Fruit fly (Drosophila melanogaster): ENCODE data around the gene CG11313.

Gene CG11313

dm6 chr3R:30761140-30761539, 30.2 kb upstream of the CG11313 start (continued):
- TF ChIP-seq CG15696 (tag; optimal IDR thresholded peaks at IDR 0.05) (peak; percentile 60), CG7786 (GFP tag; optimal IDR thresholded peaks at IDR 0.05) (peak; percentile 25), odd (GFP tag; optimal IDR thresholded peaks at IDR 0.05) (peak; percentile 38), Hsf (GFP tag; optimal IDR thresholded peaks at IDR 0.05) (peak; percentile 34), CG11093 (GFP tag; IDR thresholded peaks at IDR 0.05) (no peak), CG12744 (GFP tag; optimal IDR thresholded peaks at IDR 0.05) (no peak), GATAe (GFP tag; conservative IDR thresholded peaks at IDR 0.05) (no peak), Nf-YB (GFP tag; optimal IDR thresholded peaks at IDR 0.05) (peak; percentile 37), grn (GFP tag; optimal IDR thresholded peaks at IDR 0.05) (no peak), row (GFP tag; IDR thresholded peaks at IDR 0.05) (peak; percentile 77), CG17328 (GFP tag; IDR thresholded peaks at IDR 0.05) (peak; percentile 67), Atf-2 (GFP tag; optimal IDR thresholded peaks at IDR 0.05) (no peak), Atf3 (GFP tag; optimal IDR thresholded peaks at IDR 0.05) (no peak), CG16815 (GFP tag; optimal IDR thresholded peaks at IDR 0.05) (peak; percentile 53), amos (GFP tag; IDR thresholded peaks at IDR 0.05; ENCODE audit: partially characterized antibody) (no peak), CG4424 (GFP tag; optimal IDR thresholded peaks at IDR 0.05) (peak; percentile 70), Oaz (GFP tag; IDR thresholded peaks at IDR 0.05) (no peak), vvl (GFP tag; IDR thresholded peaks at IDR 0.05) (peak; percentile 17; the same call in 1 of the 2 replicates), CG10267 (tag; optimal IDR thresholded peaks at IDR 0.05) (peak; percentile 68), Opbp (GFP tag; IDR thresholded peaks at IDR 0.05; ENCODE audit: partially characterized antibody) (no peak), sqz (GFP tag; optimal IDR thresholded peaks at IDR 0.05) (peak; percentile 49), p53 (GFP tag; optimal IDR thresholded peaks at IDR 0.05) (no peak), Chrac-16 (GFP tag; optimal IDR thresholded peaks at IDR 0.05) (peak; percentile 21), CG18599 (GFP tag; optimal IDR thresholded peaks at IDR 0.05) (peak; percentile 69), CG9437 (GFP tag; optimal IDR thresholded peaks at IDR 0.05) (no peak), Bteb2 (GFP tag; optimal IDR thresholded peaks at IDR 0.05) (no peak), Dip3 (GFP tag; optimal IDR thresholded peaks at IDR 0.05) (no peak), phol (tag; optimal IDR thresholded peaks at IDR 0.05) (peak; percentile 72), CG4854 (GFP tag; optimal IDR thresholded peaks at IDR 0.05) (no peak), CG12104 (GFP tag; optimal IDR thresholded peaks at IDR 0.05) (no peak), Atf6 (GFP tag; IDR thresholded peaks at IDR 0.05) (no peak), CG31365 (tag; optimal IDR thresholded peaks at IDR 0.05) (no peak), repo (GFP tag; optimal IDR thresholded peaks at IDR 0.05) (no peak), CG3065 (GFP tag; optimal IDR thresholded peaks at IDR 0.05) (no peak), Asciz (GFP tag; optimal IDR thresholded peaks at IDR 0.05) (peak; percentile 38), Antp (GFP tag; optimal IDR thresholded peaks at IDR 0.05) (peak; percentile 25), hkb (optimal IDR thresholded peaks at IDR 0.05) (no peak), hkb (GFP tag; IDR thresholded peaks at IDR 0.05) (peak; percentile 61; the same call in 1 of the 2 replicates), CG9215 (GFP tag; IDR thresholded peaks at IDR 0.05) (no peak), CG13894 (tag; optimal IDR thresholded peaks at IDR 0.05) (no peak), slou (GFP tag; optimal IDR thresholded peaks at IDR 0.05) (no peak), D19B (GFP tag; optimal IDR thresholded peaks at IDR 0.05) (no peak), Meics (GFP tag; optimal IDR thresholded peaks at IDR 0.05) (peak; percentile 10), CG3407 (GFP tag; optimal IDR thresholded peaks at IDR 0.05) (peak; percentile 37), CG7987 (GFP tag; optimal IDR thresholded peaks at IDR 0.05) (no peak), CG2120 (GFP tag; optimal IDR thresholded peaks at IDR 0.05) (peak; percentile 9), aop (GFP tag; IDR thresholded peaks at IDR 0.05) (no peak), ftz-f1 (GFP tag; optimal IDR thresholded peaks at IDR 0.05) (no peak), Dref (GFP tag; IDR thresholded peaks at IDR 0.05) (no peak), bigmax (GFP tag; optimal IDR thresholded peaks at IDR 0.05) (no peak), CG8089 (GFP tag; optimal IDR thresholded peaks at IDR 0.05) (peak; percentile 8), ara (GFP tag; IDR thresholded peaks at IDR 0.05) (peak; percentile 66), fd64A (GFP tag; optimal IDR thresholded peaks at IDR 0.05) (no peak)

Data from whole organism, embryonic.